Fruit fly (Drosophila melanogaster) whole organism, embryonic: ENCODE measurements around the gene CG13044.
A peak's percentile ranks its signal among the peaks of the same experiment; 100 is the strongest.

Experiments
- Ada2b ChIP-seq: fragments of 200-800 bp; sonication (Bioruptor generic); IDR thresholded peaks from 2 replicates; pipeline ENCODE4 v1.3.6; 2022; ENCODE audit warnings: missing biosample characterization, missing genetic modification characterization
- Asciz ChIP-seq: fragments of 200-800 bp; sonication (Bioruptor generic); optimal IDR thresholded peaks from 2 replicates; lab custom pipeline; 2017; ENCODE audit warnings: missing biosample characterization, mild to moderate bottlenecking, missing genetic modification characterization, missing genetic modification reagents
- Atf6 ChIP-seq: fragments of 200-800 bp; sonication (Bioruptor generic); IDR thresholded peaks from 2 replicates; pipeline ENCODE4 v1.3.6; 2022; ENCODE audit warnings: missing biosample characterization, missing genetic modification characterization
- B-H1 ChIP-seq: fragments of 200-800 bp; sonication (Bioruptor generic); IDR thresholded peaks from 3 replicates; pipeline ENCODE4 v1.3.6; 2022; ENCODE audit warnings: missing biosample characterization, missing genetic modification characterization
- BEAF-32 ChIP-seq: fragments of 200-800 bp; sonication (Bioruptor generic); optimal IDR thresholded peaks from 3 replicates; lab custom pipeline; 2017; ENCODE audit warnings: missing biosample characterization, missing genetic modification characterization, mild to moderate bottlenecking, moderate library complexity, missing genetic modification reagents
- CG10979 ChIP-seq: fragments of 200-800 bp; sonication (Bioruptor generic); optimal IDR thresholded peaks from 2 replicates; lab custom pipeline; 2018; ENCODE audit warnings: missing biosample characterization, mild to moderate bottlenecking, missing genetic modification characterization, moderate library complexity
- CG12155 ChIP-seq: fragments of 200-800 bp; sonication (Bioruptor generic); optimal IDR thresholded peaks from 3 replicates; lab custom pipeline; 2016; ENCODE audit warnings: missing biosample characterization, missing genetic modification characterization
- CG12942 ChIP-seq: fragments of 200-800 bp; sonication (Bioruptor generic); optimal IDR thresholded peaks from 3 replicates; lab custom pipeline; 2016; ENCODE audit warnings: missing biosample characterization, missing genetic modification characterization
- CG17361 ChIP-seq: fragments of 200-800 bp; sonication (Bioruptor generic); IDR thresholded peaks from 3 replicates; pipeline ENCODE4 v1.3.6; 2022; ENCODE audit warnings: missing biosample characterization, missing genetic modification characterization
- CG18476 ChIP-seq: fragments of 200-800 bp; sonication (Bioruptor generic); optimal IDR thresholded peaks from 2 replicates; lab custom pipeline; 2016; ENCODE audit warnings: missing biosample characterization, mild to moderate bottlenecking, missing genetic modification characterization
- CG2120 ChIP-seq: fragments of 200-800 bp; sonication (Bioruptor generic); optimal IDR thresholded peaks from 3 replicates; lab custom pipeline; 2016; ENCODE audit warnings: missing biosample characterization, missing genetic modification characterization
- CG2712 ChIP-seq: fragments of 200-800 bp; optimal IDR thresholded peaks from 3 replicates; lab custom pipeline; 2019; ENCODE audit warnings: missing biosample characterization, mild to moderate bottlenecking, missing genetic modification characterization, moderate library complexity
- CG3065 ChIP-seq: fragments of 200-800 bp; sonication (Bioruptor generic); optimal IDR thresholded peaks from 2 replicates; lab custom pipeline; 2016; ENCODE audit warnings: missing biosample characterization, missing genetic modification characterization
- CG32772 ChIP-seq: fragments of 200-800 bp; sonication (Bioruptor generic); IDR thresholded peaks from 2 replicates; pipeline ENCODE4 v1.3.6; 2022; ENCODE audit warnings: missing biosample characterization, missing genetic modification characterization
- CG3995 ChIP-seq: fragments of 200-800 bp; sonication (Bioruptor generic); optimal IDR thresholded peaks from 3 replicates; lab custom pipeline; 2016; ENCODE audit warnings: missing biosample characterization, missing genetic modification characterization
- CG5953 ChIP-seq: fragments of 200-800 bp; sonication (Bioruptor generic); IDR thresholded peaks from 2 replicates; pipeline ENCODE4 v1.3.6; 2022; ENCODE audit warnings: missing biosample characterization, missing genetic modification characterization
- CG7987 ChIP-seq: fragments of 200-800 bp; sonication (Bioruptor generic); optimal IDR thresholded peaks from 2 replicates; lab custom pipeline; 2018; ENCODE audit warnings: missing biosample characterization, mild to moderate bottlenecking, missing genetic modification characterization, moderate library complexity
- CHES-1-like ChIP-seq: fragments of 200-800 bp; sonication (Bioruptor generic); optimal IDR thresholded peaks from 2 replicates; lab custom pipeline; 2016; ENCODE audit warnings: missing biosample characterization, missing genetic modification characterization
- Eip74EF ChIP-seq, 2 experiments: fragments of 200-800 bp in 1 of 2; fragments of >200 bp in 1 of 2; sonication (Bioruptor generic) in 1 of 2; optimal IDR thresholded peaks; 2 replicates each; lab custom pipeline; 2017 to 2019; ENCODE audit warnings: missing biosample characterization in 2 of 2, missing genetic modification characterization in 2 of 2, mild to moderate bottlenecking in 1 of 2, moderate library complexity in 1 of 2
- HmgD ChIP-seq: fragments of 200-800 bp; sonication (Bioruptor generic); optimal IDR thresholded peaks from 3 replicates; lab custom pipeline; 2016; ENCODE audit warnings: missing biosample characterization, missing genetic modification characterization
- Hmx ChIP-seq: fragments of 200-800 bp; sonication (Bioruptor generic); optimal IDR thresholded peaks from 2 replicates; lab custom pipeline; 2016; ENCODE audit warnings: missing biosample characterization, missing genetic modification characterization
- Hr78 ChIP-seq, 2 experiments: fragments of 200-800 bp in 1 of 2; fragments of >200 bp in 1 of 2; sonication (Bioruptor generic) in 1 of 2; optimal IDR thresholded peaks; 2 replicates each; lab custom pipeline; 2017 to 2019; ENCODE audit warnings: missing biosample characterization in 2 of 2, missing genetic modification characterization in 2 of 2, mild to moderate bottlenecking in 1 of 2, moderate library complexity in 1 of 2
- Lhr ChIP-seq: fragments of 200-800 bp; sonication (Bioruptor generic); optimal IDR thresholded peaks from 3 replicates; lab custom pipeline; 2017; ENCODE audit warnings: mild to moderate bottlenecking, missing biosample characterization, missing genetic modification reagents, missing genetic modification characterization
- Mrtf ChIP-seq: fragments of 200-800 bp; sonication (Bioruptor generic); IDR thresholded peaks from 3 replicates; pipeline ENCODE4 v1.3.6; 2022; ENCODE audit warnings: missing biosample characterization, missing genetic modification characterization
- NC2α ChIP-seq: fragments of 200-800 bp; sonication (Bioruptor generic); optimal IDR thresholded peaks from 2 replicates; lab custom pipeline; 2016; ENCODE audit warnings: missing biosample characterization, missing genetic modification characterization
- Ptx1 ChIP-seq: fragments of 200-800 bp; sonication (Bioruptor generic); IDR thresholded peaks from 2 replicates; pipeline ENCODE4 v1.3.6; 2022; ENCODE audit warnings: missing biosample characterization, missing genetic modification characterization
- Rx ChIP-seq: fragments of 200-800 bp; sonication (Bioruptor generic); IDR thresholded peaks from 2 replicates; pipeline ENCODE4 v1.3.6; 2022; ENCODE audit warnings: missing biosample characterization, missing genetic modification characterization
- Xrp1 ChIP-seq: fragments of 200-800 bp; sonication (Bioruptor generic); IDR thresholded peaks from 2 replicates; pipeline ENCODE4 v1.3.6; 2022; ENCODE audit warnings: missing biosample characterization, missing genetic modification characterization
- YL-1 ChIP-seq: fragments of 200-800 bp; sonication (Bioruptor generic); optimal IDR thresholded peaks from 3 replicates; lab custom pipeline; 2017; ENCODE audit warnings: missing biosample characterization, mild to moderate bottlenecking, missing genetic modification characterization
- amos ChIP-seq: fragments of 200-800 bp; sonication (Bioruptor generic); IDR thresholded peaks from 2 replicates; pipeline ENCODE4 v1.3.6; 2022; ENCODE audit warnings: missing biosample characterization, missing genetic modification characterization; ENCODE audit not compliant: partially characterized antibody
- aop ChIP-seq: fragments of 200-800 bp; sonication (Bioruptor generic); IDR thresholded peaks from 2 replicates; pipeline ENCODE4 v1.3.6; 2022; ENCODE audit warnings: missing biosample characterization, missing genetic modification characterization
- ap ChIP-seq: fragments of 200-800 bp; sonication (Bioruptor generic); IDR thresholded peaks from 2 replicates; pipeline ENCODE4 v1.3.6; 2022; ENCODE audit warnings: missing biosample characterization, missing genetic modification characterization
- chif ChIP-seq, 2 experiments: fragments of 200-800 bp; sonication (Bioruptor generic); optimal IDR thresholded peaks; 3 replicates each; lab custom pipeline; 2016; ENCODE audit warnings: missing biosample characterization in 2 of 2, missing genetic modification characterization in 2 of 2
- hth ChIP-seq: fragments of >200 bp; optimal IDR thresholded peaks from 2 replicates; lab custom pipeline; 2017; ENCODE audit warnings: inconsistent platforms
- ind ChIP-seq: fragments of 200-800 bp; sonication (Bioruptor generic); optimal IDR thresholded peaks from 3 replicates; lab custom pipeline; 2016; ENCODE audit warnings: missing biosample characterization, missing genetic modification characterization
- insv ChIP-seq, 2 experiments: fragments of 200-800 bp; sonication (Bioruptor generic); optimal IDR thresholded peaks; 3 replicates each; lab custom pipeline; 2016 to 2018; ENCODE audit warnings: missing biosample characterization in 2 of 2, missing genetic modification characterization in 2 of 2
- lbe ChIP-seq: fragments of 200-800 bp; sonication (Bioruptor generic); optimal IDR thresholded peaks from 2 replicates; lab custom pipeline; 2016; ENCODE audit warnings: missing biosample characterization, mild to moderate bottlenecking, missing genetic modification characterization
- lilli ChIP-seq: fragments of 200-800 bp; sonication (Bioruptor generic); optimal IDR thresholded peaks from 3 replicates; lab custom pipeline; 2016; ENCODE audit warnings: missing biosample characterization, missing genetic modification characterization
- nerfin-1 ChIP-seq: fragments of 200-800 bp; sonication (Bioruptor generic); optimal IDR thresholded peaks from 3 replicates; lab custom pipeline; 2019; ENCODE audit warnings: missing biosample characterization, mild to moderate bottlenecking, missing genetic modification characterization, moderate library complexity
- nmo ChIP-seq: fragments of 200-800 bp; sonication (Bioruptor generic); optimal IDR thresholded peaks from 2 replicates; lab custom pipeline; 2018; ENCODE audit warnings: missing biosample characterization, mild to moderate bottlenecking, missing genetic modification characterization, moderate library complexity
- pfk ChIP-seq: fragments of 200-800 bp; sonication (Bioruptor generic); optimal IDR thresholded peaks from 2 replicates; lab custom pipeline; 2018; ENCODE audit warnings: missing biosample characterization, mild to moderate bottlenecking, missing genetic modification characterization, moderate library complexity
- pho ChIP-seq: fragments of 200-800 bp; sonication (Bioruptor generic); optimal IDR thresholded peaks from 2 replicates; lab custom pipeline; 2016; ENCODE audit warnings: missing biosample characterization, missing genetic modification characterization
- row ChIP-seq: fragments of 200-800 bp; sonication (Bioruptor generic); IDR thresholded peaks from 3 replicates; pipeline ENCODE4 v1.3.6; 2022; ENCODE audit warnings: missing biosample characterization, missing genetic modification characterization
- salm ChIP-seq: fragments of 200-800 bp; sonication (Bioruptor generic); optimal IDR thresholded peaks from 2 replicates; lab custom pipeline; 2018; ENCODE audit warnings: missing biosample characterization, mild to moderate bottlenecking, missing genetic modification characterization
- sc ChIP-seq, 3 experiments: fragments of >200 bp in 2 of 3; fragments of 200-800 bp in 1 of 3; sonication (Bioruptor generic) in 1 of 3; optimal IDR thresholded peaks; 2 replicates in 2 of 3; 3 replicates in 1 of 3; lab custom pipeline; 2017; ENCODE audit warnings: mild to moderate bottlenecking in 1 of 3, missing biosample characterization in 1 of 3, missing genetic modification characterization in 1 of 3, missing genetic modification reagents in 1 of 3
- sima ChIP-seq: fragments of 200-800 bp; sonication (Bioruptor generic); optimal IDR thresholded peaks from 2 replicates; lab custom pipeline; 2016; ENCODE audit warnings: missing biosample characterization, missing genetic modification characterization
- sna ChIP-seq: fragments of 200-800 bp; sonication (Bioruptor generic); IDR thresholded peaks from 2 replicates; pipeline ENCODE4 v1.3.6; 2022; ENCODE audit warnings: missing biosample characterization, missing genetic modification characterization; ENCODE audit not compliant: partially characterized antibody
- sr ChIP-seq: fragments of 200-800 bp; sonication (Bioruptor generic); IDR thresholded peaks from 3 replicates; pipeline ENCODE4 v1.3.6; 2022; ENCODE audit warnings: missing biosample characterization, missing genetic modification characterization
- tgo ChIP-seq: fragments of 200-800 bp; sonication (Bioruptor generic); IDR thresholded peaks from 3 replicates; pipeline ENCODE4 v1.3.6; 2022; ENCODE audit warnings: missing biosample characterization, missing genetic modification characterization
- twi ChIP-seq: fragments of 200-800 bp; optimal IDR thresholded peaks from 2 replicates; lab custom pipeline; 2019; ENCODE audit warnings: missing biosample characterization, mild to moderate bottlenecking, missing genetic modification characterization, moderate library complexity
- vfl ChIP-seq: fragments of 200-800 bp; sonication (Bioruptor generic); optimal IDR thresholded peaks from 2 replicates; lab custom pipeline; 2016; ENCODE audit warnings: missing biosample characterization, missing genetic modification characterization

Gene CG13044

dm6 chr3L:16351770-16352429, 48.9 kb upstream of the CG13044 start, which contains the start of the genes Golgin104 and Tcs3 (continued):
- TF ChIP-seq sna (GFP tag; lab: Robert Waterston, UW) (no peak), row (GFP tag; lab: Robert Waterston, UW) (peak; percentile 39; the same call in 1 of the 3 replicates), Atf6 (GFP tag; lab: Robert Waterston, UW) (no peak), aop (GFP tag; lab: Robert Waterston, UW) (no peak), CG17361 (GFP tag; lab: Robert Waterston, UW) (no peak), CG32772 (no peak), pho (no peak), CG12155 (GFP tag; lab: Kevin White, UChicago) (no peak), amos (GFP tag; lab: Robert Waterston, UW) (no peak), CG5953 (GFP tag; lab: Robert Waterston, UW) (no peak), CHES-1-like (GFP tag; lab: Kevin White, UChicago) (peak; percentile 32), BEAF-32 (GFP tag; lab: Kevin White, UChicago) (peak; percentile 21), vfl (no peak), B-H1 (no peak), sr (GFP tag; lab: Robert Waterston, UW) (no peak), Hr78 (GFP tag; optimal IDR thresholded peaks at IDR 0.05; lab: Kevin White, UChicago) (no peak), Hmx (GFP tag; lab: Kevin White, UChicago) (no peak), sc (optimal IDR thresholded peaks at IDR 0.05; lab: Kevin White, UChicago) (no peak), sc (GFP tag; optimal IDR thresholded peaks at IDR 0.05; lab: Kevin White, UChicago) (no peak), Mrtf (no peak), salm (no peak), NC2α (GFP tag; lab: Kevin White, UChicago) (no peak), pfk (no peak), CG2120 (GFP tag; lab: Kevin White, UChicago) (no peak), Rx (no peak), tgo (GFP tag; lab: Robert Waterston, UW) (no peak), HmgD (GFP tag; lab: Kevin White, UChicago) (no peak), CG7987 (GFP tag; lab: Kevin White, UChicago) (no peak), CG3065 (GFP tag; lab: Kevin White, UChicago) (no peak), sima (GFP tag; lab: Kevin White, UChicago) (no peak), Asciz (GFP tag; lab: Kevin White, UChicago) (no peak), CG3995 (GFP tag; lab: Kevin White, UChicago) (no peak), insv (GFP tag; optimal IDR thresholded peaks at IDR 0.05; lab: Kevin White, UChicago) (no peak), nerfin-1 (no peak), CG12942 (GFP tag; lab: Kevin White, UChicago) (no peak), chif (GFP tag; optimal IDR thresholded peaks at IDR 0.05; lab: Kevin White, UChicago) (no peak), Eip74EF (GFP tag; optimal IDR thresholded peaks at IDR 0.05; lab: Kevin White, UChicago) (no peak), Xrp1 (no peak), lbe (GFP tag; lab: Kevin White, UChicago) (no peak), CG2712 (no peak), twi (tag; lab: Kevin White, UChicago) (no peak), nmo (peak; percentile 8), CG18476 (GFP tag; lab: Kevin White, UChicago) (no peak), ap (GFP tag; lab: Robert Waterston, UW) (no peak), lilli (no peak), Lhr (GFP tag; lab: Kevin White, UChicago) (no peak), CG10979 (no peak), Ada2b (no peak), YL-1 (peak; percentile 63), Ptx1 (GFP tag; lab: Robert Waterston, UW) (no peak), ind (GFP tag; lab: Kevin White, UChicago) (no peak), hth (lab: Kevin White, UChicago) (no peak)
